Fruit fly (Drosophila melanogaster) whole organism, embryonic: ENCODE data around the gene MED27.

Experiments
- ATbp ChIP-seq: fragments of 200-800 bp; sonication (Bioruptor generic); optimal IDR thresholded peaks from 2 replicates; lab custom pipeline; 2017; ENCODE audit warnings: missing biosample characterization, mild to moderate bottlenecking, missing genetic modification characterization, missing genetic modification reagents
- Antp ChIP-seq: fragments of 200-800 bp; sonication (Bioruptor generic); optimal IDR thresholded peaks from 3 replicates; lab custom pipeline; 2016; ENCODE audit warnings: missing biosample characterization, missing genetic modification characterization
- Atf3 ChIP-seq: fragments of 200-800 bp; sonication (Bioruptor generic); optimal IDR thresholded peaks from 3 replicates; lab custom pipeline; 2016; ENCODE audit warnings: missing biosample characterization, missing genetic modification characterization
- CG10147 ChIP-seq: fragments of 200-800 bp; sonication (Bioruptor generic); optimal IDR thresholded peaks from 2 replicates; lab custom pipeline; 2019; ENCODE audit warnings: missing biosample characterization, mild to moderate bottlenecking, missing genetic modification characterization, moderate library complexity
- CG10209 ChIP-seq: fragments of 200-800 bp; sonication (Bioruptor generic); optimal IDR thresholded peaks from 3 replicates; lab custom pipeline; 2017; ENCODE audit warnings: missing biosample characterization, mild to moderate bottlenecking, missing genetic modification characterization, missing genetic modification reagents
- CG11085 ChIP-seq: fragments of 200-800 bp; sonication (Bioruptor generic); IDR thresholded peaks from 2 replicates; pipeline ENCODE4 v1.3.6; 2022; ENCODE audit warnings: missing biosample characterization, missing genetic modification characterization
- CG11560 ChIP-seq: fragments of 200-800 bp; sonication (Bioruptor generic); IDR thresholded peaks from 3 replicates; pipeline ENCODE4 v1.3.6; 2022; ENCODE audit warnings: missing biosample characterization, missing genetic modification characterization
- CG13424 ChIP-seq: fragments of 200-800 bp; sonication (Bioruptor generic); optimal IDR thresholded peaks from 2 replicates; lab custom pipeline; 2019; ENCODE audit warnings: missing biosample characterization, mild to moderate bottlenecking, missing genetic modification characterization, moderate library complexity
- CG17186 ChIP-seq: fragments of 200-800 bp; sonication (Bioruptor generic); optimal IDR thresholded peaks from 3 replicates; lab custom pipeline; 2017; ENCODE audit warnings: missing biosample characterization, missing genetic modification reagents, missing genetic modification characterization
- CG30431 ChIP-seq: fragments of 200-800 bp; sonication (Bioruptor generic); optimal IDR thresholded peaks from 2 replicates; lab custom pipeline; 2017; ENCODE audit warnings: missing biosample characterization, missing genetic modification characterization
- CG3065 ChIP-seq: fragments of 200-800 bp; sonication (Bioruptor generic); optimal IDR thresholded peaks from 2 replicates; lab custom pipeline; 2016; ENCODE audit warnings: missing biosample characterization, missing genetic modification characterization
- CG31224 ChIP-seq: fragments of 200-800 bp; sonication (Bioruptor generic); IDR thresholded peaks from 2 replicates; pipeline ENCODE4 v1.3.6; 2022; ENCODE audit warnings: missing biosample characterization, missing genetic modification characterization
- CG31388 ChIP-seq: fragments of 200-800 bp; sonication (Bioruptor generic); optimal IDR thresholded peaks from 2 replicates; lab custom pipeline; 2016; ENCODE audit warnings: missing biosample characterization, missing genetic modification characterization
- CG34224 ChIP-seq: fragments of 200-800 bp; sonication (Bioruptor generic); IDR thresholded peaks from 3 replicates; pipeline ENCODE4 v1.3.6; 2022; ENCODE audit warnings: missing biosample characterization, missing genetic modification characterization; ENCODE audit not compliant: partially characterized antibody
- CG4854 ChIP-seq: fragments of 200-800 bp; sonication (Bioruptor generic); optimal IDR thresholded peaks from 2 replicates; lab custom pipeline; 2016; ENCODE audit warnings: missing biosample characterization, missing genetic modification characterization, inconsistent platforms
- CG8281 ChIP-seq: fragments of 200-800 bp; sonication (Bioruptor generic); optimal IDR thresholded peaks from 2 replicates; lab custom pipeline; 2018; ENCODE audit warnings: missing biosample characterization, mild to moderate bottlenecking, missing genetic modification characterization, moderate library complexity
- CG8478 ChIP-seq: fragments of >200 bp; optimal IDR thresholded peaks from 2 replicates; lab custom pipeline; 2018
- CoRest ChIP-seq: fragments of 200-800 bp; sonication (Bioruptor generic); optimal IDR thresholded peaks from 3 replicates; lab custom pipeline; 2018; ENCODE audit warnings: missing biosample characterization, mild to moderate bottlenecking, missing genetic modification characterization, moderate library complexity
- CrebB ChIP-seq: fragments of 200-800 bp; sonication (Bioruptor generic); optimal IDR thresholded peaks from 3 replicates; lab custom pipeline; 2018; ENCODE audit warnings: missing biosample characterization, mild to moderate bottlenecking, missing genetic modification characterization
- D19A ChIP-seq: fragments of 200-800 bp; optimal IDR thresholded peaks from 3 replicates; lab custom pipeline; 2019; ENCODE audit warnings: missing biosample characterization, mild to moderate bottlenecking, missing genetic modification characterization, moderate library complexity
- Dip3 ChIP-seq: fragments of 200-800 bp; sonication (Bioruptor generic); optimal IDR thresholded peaks from 3 replicates; lab custom pipeline; 2016; ENCODE audit warnings: missing biosample characterization, missing genetic modification characterization
- Dp ChIP-seq: fragments of 200-800 bp; sonication (Bioruptor generic); optimal IDR thresholded peaks from 2 replicates; lab custom pipeline; 2018; ENCODE audit warnings: missing biosample characterization, mild to moderate bottlenecking, missing genetic modification characterization, moderate library complexity
- Ets65A ChIP-seq: fragments of 200-800 bp; sonication (Bioruptor generic); peaks from one replicate; lab custom pipeline; 2016; ENCODE audit warnings: missing biosample characterization, missing genetic modification characterization
- H2.0 ChIP-seq: fragments of 200-800 bp; sonication (Bioruptor generic); IDR thresholded peaks from 2 replicates; pipeline ENCODE4 v1.3.6; 2022; ENCODE audit warnings: missing biosample characterization, missing genetic modification characterization
- Hr3 ChIP-seq: fragments of 200-800 bp; sonication (Bioruptor generic); optimal IDR thresholded peaks from 3 replicates; lab custom pipeline; 2016; ENCODE audit warnings: missing biosample characterization, missing genetic modification characterization
- Mrtf ChIP-seq: fragments of 200-800 bp; sonication (Bioruptor generic); IDR thresholded peaks from 3 replicates; pipeline ENCODE4 v1.3.6; 2022; ENCODE audit warnings: missing biosample characterization, missing genetic modification characterization
- Myb ChIP-seq: fragments of 200-800 bp; sonication (Bioruptor generic); optimal IDR thresholded peaks from 2 replicates; lab custom pipeline; 2016; ENCODE audit warnings: missing biosample characterization, missing genetic modification characterization
- Oli ChIP-seq: fragments of 200-800 bp; sonication (Bioruptor generic); optimal IDR thresholded peaks from 2 replicates; lab custom pipeline; 2018; ENCODE audit warnings: missing biosample characterization, mild to moderate bottlenecking, missing genetic modification characterization, moderate library complexity
- Scr ChIP-seq: fragments of 200-800 bp; sonication (Bioruptor generic); IDR thresholded peaks from 2 replicates; pipeline ENCODE4 v1.3.6; 2022; ENCODE audit warnings: missing biosample characterization, missing genetic modification characterization; ENCODE audit not compliant: partially characterized antibody
- Six4 ChIP-seq: fragments of 200-800 bp; sonication (Bioruptor generic); optimal IDR thresholded peaks from 2 replicates; lab custom pipeline; 2016; ENCODE audit warnings: missing biosample characterization, missing genetic modification characterization
- Sry-δ ChIP-seq: fragments of 200-800 bp; sonication (Bioruptor generic); optimal IDR thresholded peaks from 2 replicates; lab custom pipeline; 2016; ENCODE audit warnings: missing biosample characterization, missing genetic modification characterization
- az2 ChIP-seq: fragments of 200-800 bp; sonication (Bioruptor generic); optimal IDR thresholded peaks from 3 replicates; lab custom pipeline; 2016; ENCODE audit warnings: missing biosample characterization, missing genetic modification characterization
- br ChIP-seq: fragments of >200 bp; optimal IDR thresholded peaks from 2 replicates; lab custom pipeline; 2017
- bsh ChIP-seq, 2 experiments: fragments of 200-800 bp; sonication (Bioruptor generic); optimal IDR thresholded peaks; 2 replicates each; lab custom pipeline; 2017 to 2018; ENCODE audit warnings: mild to moderate bottlenecking in 2 of 2, missing biosample characterization in 2 of 2, missing genetic modification characterization in 2 of 2, moderate library complexity in 1 of 2
- cad ChIP-seq: fragments of >200 bp; optimal IDR thresholded peaks from 2 replicates; lab custom pipeline; 2017; ENCODE audit warnings: missing biosample characterization, missing genetic modification characterization
- da ChIP-seq: fragments of 200-800 bp; sonication (Bioruptor generic); optimal IDR thresholded peaks from 2 replicates; lab custom pipeline; 2016; ENCODE audit warnings: missing biosample characterization, missing genetic modification characterization
- dpn ChIP-seq, 2 experiments: fragments of 200-800 bp; sonication (Bioruptor generic); optimal IDR thresholded peaks; 3 replicates each; lab custom pipeline; 2016; ENCODE audit warnings: missing biosample characterization in 2 of 2, missing genetic modification characterization in 2 of 2
- eve ChIP-seq, 2 experiments: fragments of >200 bp; optimal IDR thresholded peaks; 2 replicates each; lab custom pipeline; 2017; ENCODE audit warnings: missing biosample characterization in 2 of 2, missing genetic modification characterization in 2 of 2
- gce ChIP-seq: fragments of 200-800 bp; sonication (Bioruptor generic); IDR thresholded peaks from 3 replicates; pipeline ENCODE4 v1.3.6; 2022; ENCODE audit warnings: missing biosample characterization, missing genetic modification characterization
- gsb ChIP-seq: fragments of 200-800 bp; sonication (Bioruptor generic); IDR thresholded peaks from 2 replicates; pipeline ENCODE4 v1.3.6; 2022; ENCODE audit warnings: missing biosample characterization, missing genetic modification characterization
- ham ChIP-seq: fragments of 200-800 bp; sonication (Bioruptor generic); IDR thresholded peaks from 2 replicates; pipeline ENCODE4 v1.3.6; 2022; ENCODE audit warnings: missing biosample characterization, missing genetic modification characterization
- insv ChIP-seq, 2 experiments: fragments of 200-800 bp; sonication (Bioruptor generic); optimal IDR thresholded peaks; 3 replicates each; lab custom pipeline; 2016 to 2018; ENCODE audit warnings: missing biosample characterization in 2 of 2, missing genetic modification characterization in 2 of 2
- ken ChIP-seq: fragments of 200-800 bp; sonication (Bioruptor generic); IDR thresholded peaks from 3 replicates; pipeline ENCODE4 v1.3.6; 2022; ENCODE audit warnings: missing biosample characterization, missing genetic modification characterization
- kni ChIP-seq: fragments of 200-800 bp; sonication (Bioruptor generic); optimal IDR thresholded peaks from 3 replicates; lab custom pipeline; 2017; ENCODE audit warnings: mild to moderate bottlenecking, missing biosample characterization, missing genetic modification reagents, missing genetic modification characterization
- lilli ChIP-seq: fragments of 200-800 bp; sonication (Bioruptor generic); optimal IDR thresholded peaks from 3 replicates; lab custom pipeline; 2016; ENCODE audit warnings: missing biosample characterization, missing genetic modification characterization
- nau ChIP-seq: fragments of 200-800 bp; sonication (Bioruptor generic); optimal IDR thresholded peaks from 3 replicates; lab custom pipeline; 2017; ENCODE audit warnings: missing biosample characterization, mild to moderate bottlenecking, missing genetic modification characterization, missing genetic modification reagents
- pfk ChIP-seq: fragments of 200-800 bp; sonication (Bioruptor generic); optimal IDR thresholded peaks from 2 replicates; lab custom pipeline; 2018; ENCODE audit warnings: missing biosample characterization, mild to moderate bottlenecking, missing genetic modification characterization, moderate library complexity
- sd ChIP-seq: fragments of 200-800 bp; sonication (Bioruptor generic); optimal IDR thresholded peaks from 3 replicates; lab custom pipeline; 2018; ENCODE audit warnings: missing biosample characterization, mild to moderate bottlenecking, missing genetic modification characterization, moderate library complexity
- stwl ChIP-seq: fragments of 200-800 bp; sonication (Bioruptor generic); optimal IDR thresholded peaks from 3 replicates; lab custom pipeline; 2018; ENCODE audit warnings: missing biosample characterization, mild to moderate bottlenecking, missing genetic modification characterization, moderate library complexity
- unc-4 ChIP-seq: fragments of 200-800 bp; sonication (Bioruptor generic); IDR thresholded peaks from 2 replicates; pipeline ENCODE4 v1.3.6; 2022; ENCODE audit warnings: missing biosample characterization, missing genetic modification characterization; ENCODE audit not compliant: partially characterized antibody

MED27 gene

dm6 chr3R:5648569-5649476 is 6.1 kb upstream of the MED27 start, which contains the start of the genes MTA1-like and Sec23 (continued):
- TF ChIP-seq bsh (GFP tag; optimal IDR thresholded peaks at IDR 0.05; lab: Kevin White, UChicago) (no peak), CG17186 (GFP tag; lab: Kevin White, UChicago) (peak; percentile 59), gce (GFP tag; lab: Robert Waterston, UW) (no peak), eve (GFP tag; optimal IDR thresholded peaks at IDR 0.05; lab: Kevin White, UChicago) (no peak), Six4 (GFP tag; lab: Kevin White, UChicago) (no peak), Myb (GFP tag; lab: Kevin White, UChicago) (no peak), H2.0 (no peak), Dp (GFP tag; lab: Kevin White, UChicago) (peak; percentile 5), da (GFP tag; lab: Kevin White, UChicago) (no peak), br (lab: Kevin White, UChicago) (no peak), CG8478 (lab: Kevin White, UChicago) (no peak), CG13424 (tag; lab: Kevin White, UChicago) (peak; percentile 68), sd (tag; lab: Kevin White, UChicago) (peak; percentile 42), insv (GFP tag; optimal IDR thresholded peaks at IDR 0.05; lab: Kevin White, UChicago) (peak in 1 of 2 experiments; percentile 73), CG3065 (GFP tag; lab: Kevin White, UChicago) (no peak), Atf3 (no peak), Antp (GFP tag; lab: Kevin White, UChicago) (no peak), CrebB (tag; lab: Kevin White, UChicago) (no peak), CG10209 (GFP tag; lab: Kevin White, UChicago) (peak; percentile 41), CG4854 (GFP tag; lab: Kevin White, UChicago) (no peak), stwl (tag; lab: Kevin White, UChicago) (no peak), ken (GFP tag; lab: Robert Waterston, UW) (0 out of 3 replicates have a peak, but pooled peaks have one; percentile 4), Sry-δ (GFP tag; lab: Kevin White, UChicago) (peak; percentile 85), gsb (GFP tag; lab: Robert Waterston, UW) (no peak), Scr (peak; percentile 98), CG30431 (no peak), Oli (tag; lab: Kevin White, UChicago) (peak; percentile 32), Ets65A (GFP tag; lab: Kevin White, UChicago) (peak; percentile 93), ATbp (GFP tag; lab: Kevin White, UChicago) (no peak), CG34224 (peak; percentile 85), az2 (GFP tag; lab: Kevin White, UChicago) (peak; percentile 44), CG31388 (no peak), CG11085 (GFP tag; lab: Robert Waterston, UW) (no peak), cad (GFP tag; lab: Kevin White, UChicago) (no peak), Mrtf (GFP tag; lab: Robert Waterston, UW) (no peak), CG10147 (GFP tag; lab: Kevin White, UChicago) (peak; percentile 56), CoRest (tag; lab: Kevin White, UChicago) (peak; percentile 78), CG8281 (tag; lab: Kevin White, UChicago) (no peak), CG11560 (tag; lab: Robert Waterston, UW) (no peak), nau (GFP tag; lab: Kevin White, UChicago) (no peak), lilli (peak; percentile 65), kni (peak; percentile 14), D19A (tag; lab: Kevin White, UChicago) (peak; percentile 36), ham (no peak), dpn (GFP tag; optimal IDR thresholded peaks at IDR 0.05; lab: Kevin White, UChicago) (peak; percentile 42 to 58), unc-4 (GFP tag; lab: Robert Waterston, UW) (peak; percentile 92), CG31224 (GFP tag; lab: Robert Waterston, UW) (peak; percentile 5; the same call in 1 of the 2 replicates), Hr3 (GFP tag; lab: Kevin White, UChicago) (peak; percentile 75), Dip3 (GFP tag; lab: Kevin White, UChicago) (peak; percentile 5), pfk (GFP tag; lab: Kevin White, UChicago) (no peak)
